Worm (Caenorhabditis elegans) whole organism, L3 larva: ENCODE data around the gene C33A12.4.

Experiments used
- ceh-82 ChIP-seq: fragments of 150-350 bp; optimal IDR thresholded peaks from 2 replicates; lab custom pipeline; 2014; ENCODE audit warnings: missing biosample characterization, missing genetic modification characterization
- daf-12 ChIP-seq: fragments of 150-350 bp; optimal IDR thresholded peaks from 2 replicates; lab custom pipeline; 2014; ENCODE audit warnings: missing biosample characterization, missing genetic modification reagents, missing genetic modification characterization
- fos-1 ChIP-seq: fragments of 150-350 bp; optimal IDR thresholded peaks from 2 replicates; lab custom pipeline; 2014; ENCODE audit warnings: missing biosample characterization, missing genetic modification characterization
- nhr-11 ChIP-seq: fragments of 150-350 bp; optimal IDR thresholded peaks from 2 replicates; lab custom pipeline; 2014; ENCODE audit warnings: missing biosample characterization, missing genetic modification characterization
- nhr-25 ChIP-seq: sonication (generic microtip); optimal IDR thresholded peaks from 2 replicates; lab custom pipeline; 2017; ENCODE audit warnings: missing biosample characterization, missing genetic modification characterization
- skn-1 ChIP-seq: fragments of 150-350 bp; optimal IDR thresholded peaks from 2 replicates; lab custom pipeline; 2014; ENCODE audit warnings: missing biosample characterization, missing genetic modification characterization

ce11 chrIV:9469293-9469692 lies 41.1 kb downstream of the C33A12.4 start:
- TF ChIP-seq nhr-25 (tag; lab: Kevin White, UChicago), result no peak
- no peak for TF ChIP-seq ceh-82 (tag; lab: Kevin White, UChicago)
- TF ChIP-seq fos-1 (tag; lab: Kevin White, UChicago), result no peak
- no peak for TF ChIP-seq skn-1
- TF ChIP-seq daf-12, result no peak
- TF ChIP-seq nhr-11 (tag; lab: Kevin White, UChicago), result no peak
